Worm (Caenorhabditis elegans): ENCODE results near the gene C01G6.4.

C01G6.4 gene

ce11 chrII:9263784-9264183 is 9.1 kb downstream of the C01G6.4 start:
- TF ChIP-seq med-1 (GFP tag; optimal IDR thresholded peaks at IDR 0.05; ENCODE audit: insufficient read depth) (no peak), tab-1 (GFP tag; IDR thresholded peaks at IDR 0.05) (no peak), flt-1 (GFP tag; IDR thresholded peaks at IDR 0.05) (no peak), ref-1 (GFP tag; conservative IDR thresholded peaks at IDR 0.05) (no peak), cog-1 (tag; optimal IDR thresholded peaks at IDR 0.05) (no peak), T22C8.4 (GFP tag; IDR thresholded peaks at IDR 0.05) (no peak), klf-2 (GFP tag; conservative IDR thresholded peaks at IDR 0.05) (no peak), ztf-29 (GFP tag; IDR thresholded peaks at IDR 0.05) (no peak), ztf-23 (GFP tag; IDR thresholded peaks at IDR 0.05) (no peak)

DNA sequence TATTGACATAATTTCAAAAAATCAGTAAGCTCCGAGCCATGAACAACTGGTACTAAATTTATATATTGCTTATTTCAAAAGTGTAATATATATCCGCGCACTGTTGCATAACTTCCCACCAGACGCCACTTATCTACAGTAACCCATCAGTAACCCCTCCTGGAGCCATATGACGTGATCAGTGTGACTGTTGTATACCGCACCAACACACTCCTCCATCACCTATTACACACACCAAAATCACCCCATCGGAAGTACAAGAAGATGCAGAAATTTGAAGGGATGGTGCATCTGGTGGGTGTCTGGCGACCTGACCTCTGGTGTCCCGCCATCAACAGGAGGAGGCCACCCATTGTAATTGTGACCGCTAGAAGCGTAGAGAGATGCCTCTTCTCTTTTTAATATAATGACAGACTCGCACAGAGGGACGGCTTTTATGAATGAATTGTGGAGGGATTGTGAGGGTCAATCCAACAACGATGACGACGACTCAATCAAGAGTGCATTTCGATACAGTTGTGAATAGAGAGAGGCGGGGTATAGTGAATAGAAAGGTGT is 9.9 kb downstream of the C01G6.4 start:
- TF ChIP-seq cog-1 (tag; optimal IDR thresholded peaks at IDR 0.05) (no peak), med-1 (GFP tag; optimal IDR thresholded peaks at IDR 0.05; ENCODE audit: insufficient read depth) (no peak), flt-1 (GFP tag; IDR thresholded peaks at IDR 0.05) (no peak), ref-1 (GFP tag; conservative IDR thresholded peaks at IDR 0.05) (no peak), ztf-29 (GFP tag; IDR thresholded peaks at IDR 0.05) (no peak), T22C8.4 (GFP tag; IDR thresholded peaks at IDR 0.05) (no peak), ztf-23 (GFP tag; IDR thresholded peaks at IDR 0.05) (no peak), klf-2 (GFP tag; conservative IDR thresholded peaks at IDR 0.05) (no peak)

DNA sequence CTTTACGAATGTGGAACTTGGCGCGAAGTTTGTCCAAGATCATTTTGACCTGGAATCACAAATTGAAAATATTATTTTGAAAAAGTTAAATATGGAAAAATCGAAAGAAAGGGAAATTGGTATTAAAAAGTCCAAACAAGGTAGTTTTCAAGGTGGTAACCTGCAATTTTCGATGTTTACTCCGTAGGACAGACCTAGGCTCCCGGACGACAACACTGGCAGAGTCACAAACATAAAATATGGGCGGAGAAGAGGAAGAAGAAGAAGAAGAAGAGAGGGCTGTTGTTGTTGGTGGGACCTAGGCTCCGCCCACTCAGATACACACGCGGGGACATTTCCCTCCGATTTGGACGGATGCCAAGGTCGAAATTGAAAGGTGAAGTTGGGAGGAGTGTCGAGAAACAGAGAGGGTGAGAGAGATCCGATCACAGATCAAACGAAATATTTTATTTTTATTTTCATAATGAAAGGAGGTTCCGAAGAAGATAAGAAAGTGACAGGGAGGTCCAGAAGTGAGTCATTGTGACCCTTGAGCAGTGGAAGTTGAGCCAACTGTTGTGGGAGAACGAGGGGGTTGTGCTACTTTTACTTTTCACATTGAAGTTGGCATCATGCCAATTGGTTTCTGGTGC is 10.8 kb downstream of the C01G6.4 start, which contains the start of gene aqp-2:
aqp-2 (minus strand) TSS at position 51 of the 632 bp plus-strand sequence.
- TF ChIP-seq klf-2 (GFP tag; conservative IDR thresholded peaks at IDR 0.05) = no peak
- TF ChIP-seq med-1 (GFP tag; optimal IDR thresholded peaks at IDR 0.05; ENCODE audit: insufficient read depth) = no peak
- no peak for TF ChIP-seq tab-1 (GFP tag; IDR thresholded peaks at IDR 0.05)
- no peak for TF ChIP-seq ztf-23 (GFP tag; IDR thresholded peaks at IDR 0.05)
- no peak for TF ChIP-seq flt-1 (GFP tag; IDR thresholded peaks at IDR 0.05)
- no peak for TF ChIP-seq T22C8.4 (GFP tag; IDR thresholded peaks at IDR 0.05)
- TF ChIP-seq ref-1 (GFP tag; conservative IDR thresholded peaks at IDR 0.05) = no peak
- TF ChIP-seq ztf-29 (GFP tag; IDR thresholded peaks at IDR 0.05) = no peak

DNA sequence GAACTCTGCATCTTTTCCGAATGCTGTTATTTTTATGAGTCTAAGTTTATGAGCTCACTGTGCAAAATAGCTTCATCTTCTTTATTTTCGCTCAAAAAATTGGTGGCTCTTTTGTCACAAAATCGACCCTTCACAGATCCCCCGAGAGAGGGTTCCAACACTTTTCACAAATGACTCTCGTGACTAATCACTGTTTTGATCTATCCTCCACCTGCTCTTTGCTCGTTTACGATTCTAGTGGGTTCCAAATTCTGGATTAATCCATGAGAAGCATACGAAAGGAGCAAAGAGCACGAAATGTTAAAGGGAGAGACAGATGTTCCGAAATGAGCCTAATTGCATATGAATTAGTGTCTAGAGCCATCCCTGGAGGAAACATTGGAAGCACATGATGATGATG is 11.4 kb downstream of the C01G6.4 start:
- TF ChIP-seq cog-1 (tag; optimal IDR thresholded peaks at IDR 0.05) (no peak), tab-1 (GFP tag; IDR thresholded peaks at IDR 0.05) (no peak), klf-2 (GFP tag; conservative IDR thresholded peaks at IDR 0.05) (no peak), ztf-29 (GFP tag; IDR thresholded peaks at IDR 0.05) (no peak), med-1 (GFP tag; optimal IDR thresholded peaks at IDR 0.05; ENCODE audit: insufficient read depth) (no peak), flt-1 (GFP tag; IDR thresholded peaks at IDR 0.05) (no peak), T22C8.4 (GFP tag; IDR thresholded peaks at IDR 0.05) (no peak), ref-1 (GFP tag; conservative IDR thresholded peaks at IDR 0.05) (no peak), ztf-23 (GFP tag; IDR thresholded peaks at IDR 0.05) (no peak)

ce11 chrII:9260026-9260425 is 12.8 kb downstream of the C01G6.4 start:
- TF ChIP-seq klf-2 (GFP tag; conservative IDR thresholded peaks at IDR 0.05) (no peak), T22C8.4 (GFP tag; IDR thresholded peaks at IDR 0.05) (no peak), cog-1 (tag; optimal IDR thresholded peaks at IDR 0.05) (no peak), flt-1 (GFP tag; IDR thresholded peaks at IDR 0.05) (no peak), ref-1 (GFP tag; conservative IDR thresholded peaks at IDR 0.05) (no peak), ztf-23 (GFP tag; IDR thresholded peaks at IDR 0.05) (no peak), med-1 (GFP tag; optimal IDR thresholded peaks at IDR 0.05; ENCODE audit: insufficient read depth) (no peak), ztf-29 (GFP tag; IDR thresholded peaks at IDR 0.05) (no peak), tab-1 (GFP tag; IDR thresholded peaks at IDR 0.05) (no peak)

- TF ChIP-seq ref-1 (GFP tag; conservative IDR thresholded peaks at IDR 0.05) (no peak), ztf-23 (GFP tag; IDR thresholded peaks at IDR 0.05) (0 out of 2 replicates have a peak, but pooled peaks have one; percentile 42), med-1 (GFP tag; optimal IDR thresholded peaks at IDR 0.05; ENCODE audit: insufficient read depth) (no peak), ztf-29 (GFP tag; IDR thresholded peaks at IDR 0.05) (no peak), flt-1 (GFP tag; IDR thresholded peaks at IDR 0.05) (no peak; the same call in 1 of the 2 replicates), tab-1 (GFP tag; IDR thresholded peaks at IDR 0.05) (no peak)
Observed at ce11 chrII:9258566-9258965, 14.3 kb downstream of the C01G6.4 start.

DNA sequence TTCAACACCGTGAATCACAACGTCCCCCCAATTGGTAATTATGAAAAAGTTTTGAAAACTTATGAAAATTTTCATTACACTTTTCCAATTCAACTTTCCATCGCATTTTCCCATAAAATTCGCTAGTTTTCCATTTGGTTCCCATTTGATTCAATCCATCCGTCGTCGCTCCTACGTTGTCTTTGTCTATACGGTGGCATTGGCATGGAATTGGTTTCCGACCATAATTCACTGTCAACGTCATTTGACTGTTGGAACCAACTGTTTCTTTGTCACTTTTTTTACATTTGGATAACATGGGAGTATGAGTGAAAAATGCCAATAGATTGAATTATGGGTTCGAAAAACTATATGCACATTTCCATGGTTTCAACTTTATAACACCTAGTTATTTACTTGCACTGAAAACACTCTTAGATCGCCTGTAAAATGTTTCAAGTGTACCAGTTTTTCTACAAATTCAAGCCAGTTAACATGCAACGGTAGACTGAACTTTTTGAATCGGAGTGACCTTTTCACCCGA is 14.7 kb downstream of the C01G6.4 start:
- peak; percentile 9 for TF ChIP-seq cog-1 (tag; optimal IDR thresholded peaks at IDR 0.05)
- TF ChIP-seq tab-1 (GFP tag; IDR thresholded peaks at IDR 0.05) = no peak
- TF ChIP-seq med-1 (GFP tag; optimal IDR thresholded peaks at IDR 0.05; ENCODE audit: insufficient read depth) = no peak
- no peak for TF ChIP-seq ref-1 (GFP tag; conservative IDR thresholded peaks at IDR 0.05)
- no peak for TF ChIP-seq klf-2 (GFP tag; conservative IDR thresholded peaks at IDR 0.05)
- peak; percentile 52 for TF ChIP-seq flt-1 (GFP tag; IDR thresholded peaks at IDR 0.05)
- 0 out of 2 replicates have a peak, but pooled peaks have one; percentile 11 for TF ChIP-seq T22C8.4 (GFP tag; IDR thresholded peaks at IDR 0.05)
- TF ChIP-seq ztf-29 (GFP tag; IDR thresholded peaks at IDR 0.05) = no peak
- no peak for TF ChIP-seq ztf-23 (GFP tag; IDR thresholded peaks at IDR 0.05)

DNA sequence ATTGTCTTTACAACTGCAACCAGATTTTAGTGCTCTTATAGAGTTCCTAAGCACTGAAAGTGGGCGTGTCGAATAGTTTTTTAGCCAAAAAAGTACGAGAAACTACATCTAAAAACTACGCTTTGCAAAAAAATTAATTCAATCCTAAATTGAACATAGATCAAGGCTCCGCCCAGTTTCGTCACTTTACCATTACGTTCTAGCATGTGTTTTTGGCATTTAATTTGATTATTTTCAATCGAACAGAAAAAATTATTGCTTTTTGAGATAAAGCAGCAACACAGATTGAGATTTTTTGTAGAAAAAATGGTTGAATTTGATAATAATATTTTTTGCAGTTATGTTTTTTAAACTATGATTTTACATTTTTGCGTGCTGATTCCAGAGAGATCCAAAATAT is 18.7 kb downstream of the C01G6.4 start, which contains the start of gene nlp-82:
nlp-82 (minus strand) TSS at position 101 of the 400 bp plus-strand sequence.
- TF ChIP-seq ztf-29 (GFP tag; IDR thresholded peaks at IDR 0.05) (no peak), T22C8.4 (GFP tag; IDR thresholded peaks at IDR 0.05) (no peak), med-1 (GFP tag; optimal IDR thresholded peaks at IDR 0.05; ENCODE audit: insufficient read depth) (no peak), cog-1 (tag; optimal IDR thresholded peaks at IDR 0.05) (no peak), klf-2 (GFP tag; conservative IDR thresholded peaks at IDR 0.05) (no peak), flt-1 (GFP tag; IDR thresholded peaks at IDR 0.05) (no peak), ref-1 (GFP tag; conservative IDR thresholded peaks at IDR 0.05) (no peak)

ce11 chrII:9251529-9251928 is 21.3 kb downstream of the C01G6.4 start:
- TF ChIP-seq T22C8.4 (GFP tag; IDR thresholded peaks at IDR 0.05) = no peak
- TF ChIP-seq cog-1 (tag; optimal IDR thresholded peaks at IDR 0.05) = no peak
- TF ChIP-seq ztf-29 (GFP tag; IDR thresholded peaks at IDR 0.05) = no peak
- TF ChIP-seq klf-2 (GFP tag; conservative IDR thresholded peaks at IDR 0.05) = no peak
- no peak for TF ChIP-seq tab-1 (GFP tag; IDR thresholded peaks at IDR 0.05)
- no peak for TF ChIP-seq flt-1 (GFP tag; IDR thresholded peaks at IDR 0.05)
- TF ChIP-seq ztf-23 (GFP tag; IDR thresholded peaks at IDR 0.05) = no peak
